ENCODE assay signal across 1 fruit fly cellular context in the genomic region with DNA sequence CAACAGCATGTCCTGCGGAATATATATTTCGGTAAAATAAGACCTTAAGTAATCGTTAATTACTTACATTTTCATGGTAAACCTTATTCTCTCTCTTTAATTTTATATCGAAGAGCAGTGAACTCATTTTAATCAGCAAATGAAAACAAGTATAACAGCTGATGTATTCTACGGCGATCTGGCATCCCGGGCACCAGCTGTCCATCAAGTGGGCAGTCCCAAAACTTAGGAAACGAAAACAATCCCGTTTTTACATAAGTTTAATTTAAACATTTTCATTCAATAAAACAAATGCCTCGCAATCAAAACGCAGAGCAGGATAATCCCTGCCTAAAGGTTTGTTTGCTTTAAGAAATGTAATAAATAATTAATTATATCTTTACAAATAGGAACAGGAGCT.
TF ChIP-seq lines count a peak whose summit lies in the region.

A gene (minus strand): TSS at position 151 of the 400 bp plus-strand sequence.
A gene (plus strand): TSS at position 237 of the 400 bp plus-strand sequence.

TF ChIP-seq in whole organism, embryonic, 481 proteins besides CTCF, POLR2A, EP300 and RAD21 (continued from another document and continues in another):
- TF ChIP-seq pnt (GFP tag; optimal IDR thresholded peaks at IDR 0.05; lab: Kevin White, UChicago): no peak
- no peak for TF ChIP-seq fd64A (GFP tag; optimal IDR thresholded peaks at IDR 0.05; lab: Kevin White, UChicago)
- no peak for TF ChIP-seq CG15601 (tag; optimal IDR thresholded peaks at IDR 0.05; lab: Kevin White, UChicago)
- no peak for TF ChIP-seq ato (GFP tag; IDR thresholded peaks at IDR 0.05; lab: Robert Waterston, UW; ENCODE audit: partially characterized antibody)
- TF ChIP-seq dan (GFP tag; IDR thresholded peaks at IDR 0.05; lab: Robert Waterston, UW): no peak
- TF ChIP-seq tap (tag; optimal IDR thresholded peaks at IDR 0.05; lab: Kevin White, UChicago): no peak
- TF ChIP-seq CG11456 (GFP tag; IDR thresholded peaks at IDR 0.05; lab: Robert Waterston, UW): no peak
- TF ChIP-seq Adf1 (GFP tag; IDR thresholded peaks at IDR 0.05; lab: Robert Waterston, UW): no peak
- TF ChIP-seq pan (optimal IDR thresholded peaks at IDR 0.05; lab: Kevin White, UChicago): no peak
- TF ChIP-seq pan (GFP tag; optimal IDR thresholded peaks at IDR 0.05 in 1 of 2, IDR thresholded peaks at IDR 0.05 in 1 of 2): no peak
- no peak for TF ChIP-seq ranshi (GFP tag; IDR thresholded peaks at IDR 0.05; lab: Robert Waterston, UW)
- TF ChIP-seq knrl (GFP tag; IDR thresholded peaks at IDR 0.05; lab: Robert Waterston, UW; ENCODE audit: partially characterized antibody): no peak
- TF ChIP-seq unpg (GFP tag; optimal IDR thresholded peaks at IDR 0.05; lab: Kevin White, UChicago): no peak
- no peak for TF ChIP-seq Hmr (GFP tag; optimal IDR thresholded peaks at IDR 0.05; lab: Kevin White, UChicago)
- no peak for TF ChIP-seq dmrt99B (tag; optimal IDR thresholded peaks at IDR 0.05; lab: Kevin White, UChicago)
- no peak for TF ChIP-seq gcm2 (GFP tag; optimal IDR thresholded peaks at IDR 0.05; lab: Kevin White, UChicago)
- TF ChIP-seq da (GFP tag; optimal IDR thresholded peaks at IDR 0.05; lab: Kevin White, UChicago): no peak
- TF ChIP-seq H2.0 (GFP tag; IDR thresholded peaks at IDR 0.05; lab: Robert Waterston, UW): no peak
- no peak for TF ChIP-seq CG1529 (GFP tag; optimal IDR thresholded peaks at IDR 0.05; lab: Kevin White, UChicago)
- no peak for TF ChIP-seq CG16863 (GFP tag; optimal IDR thresholded peaks at IDR 0.05; lab: Kevin White, UChicago)
- no peak for TF ChIP-seq stc (GFP tag; IDR thresholded peaks at IDR 0.05; lab: Robert Waterston, UW)
- TF ChIP-seq ems (GFP tag; optimal IDR thresholded peaks at IDR 0.05; lab: Kevin White, UChicago): no peak
- TF ChIP-seq pzg (GFP tag; optimal IDR thresholded peaks at IDR 0.05; lab: Kevin White, UChicago): peak; percentile 65
- TF ChIP-seq grn (GFP tag; optimal IDR thresholded peaks at IDR 0.05; lab: Kevin White, UChicago): no peak
- TF ChIP-seq CG10431 (GFP tag; optimal IDR thresholded peaks at IDR 0.05; lab: Kevin White, UChicago): no peak
- TF ChIP-seq CG3065 (GFP tag; optimal IDR thresholded peaks at IDR 0.05; lab: Kevin White, UChicago): no peak
- TF ChIP-seq CG8290 (GFP tag; optimal IDR thresholded peaks at IDR 0.05; lab: Kevin White, UChicago): peak; percentile 11
- TF ChIP-seq CG8290 (tag; optimal IDR thresholded peaks at IDR 0.05; lab: Kevin White, UChicago): no peak
- TF ChIP-seq mirr (GFP tag; optimal IDR thresholded peaks at IDR 0.05; lab: Kevin White, UChicago): no peak
- peak; percentile 21 for TF ChIP-seq sug (tag; optimal IDR thresholded peaks at IDR 0.05; lab: Kevin White, UChicago)
- no peak for TF ChIP-seq CG10147 (GFP tag; optimal IDR thresholded peaks at IDR 0.05; lab: Kevin White, UChicago)
- no peak for TF ChIP-seq hb (GFP tag; IDR thresholded peaks at IDR 0.05; lab: Robert Waterston, UW; ENCODE audit: partially characterized antibody)
- TF ChIP-seq CG3847 (GFP tag; IDR thresholded peaks at IDR 0.05; lab: Robert Waterston, UW): no peak
- TF ChIP-seq ase (GFP tag; IDR thresholded peaks at IDR 0.05; lab: Robert Waterston, UW): no peak
- TF ChIP-seq Mad (GFP tag; optimal IDR thresholded peaks at IDR 0.05; lab: Kevin White, UChicago): no peak
- TF ChIP-seq CG17359 (tag; optimal IDR thresholded peaks at IDR 0.05; lab: Kevin White, UChicago): no peak
- no peak for TF ChIP-seq wek (GFP tag; optimal IDR thresholded peaks at IDR 0.05; lab: Kevin White, UChicago)
- no peak for TF ChIP-seq CG7271 (tag; optimal IDR thresholded peaks at IDR 0.05; lab: Kevin White, UChicago)
- no peak for TF ChIP-seq bsh (GFP tag; optimal IDR thresholded peaks at IDR 0.05; lab: Kevin White, UChicago)
- TF ChIP-seq crp (GFP tag; optimal IDR thresholded peaks at IDR 0.05; lab: Kevin White, UChicago): peak; percentile 94 to 99
- no peak for TF ChIP-seq fd96Cb (tag; optimal IDR thresholded peaks at IDR 0.05; lab: Kevin White, UChicago)
- TF ChIP-seq cwo (GFP tag; optimal IDR thresholded peaks at IDR 0.05; lab: Kevin White, UChicago): no peak
- no peak for TF ChIP-seq kay (GFP tag; optimal IDR thresholded peaks at IDR 0.05; lab: Kevin White, UChicago)
- no peak for TF ChIP-seq chinmo (GFP tag; IDR thresholded peaks at IDR 0.05; lab: Robert Waterston, UW; ENCODE audit: partially characterized antibody)
- TF ChIP-seq CG6254 (GFP tag; optimal IDR thresholded peaks at IDR 0.05; lab: Kevin White, UChicago): peak; percentile 9
- no peak for TF ChIP-seq CG7963 (GFP tag; IDR thresholded peaks at IDR 0.05; lab: Robert Waterston, UW; ENCODE audit: partially characterized antibody)
- TF ChIP-seq Gsc (GFP tag; IDR thresholded peaks at IDR 0.05; lab: Robert Waterston, UW): no peak
- no peak for TF ChIP-seq sima (GFP tag; optimal IDR thresholded peaks at IDR 0.05; lab: Kevin White, UChicago)
- no peak for TF ChIP-seq gce (GFP tag; IDR thresholded peaks at IDR 0.05; lab: Robert Waterston, UW)
- TF ChIP-seq kni (GFP tag; optimal IDR thresholded peaks at IDR 0.05; lab: Kevin White, UChicago): peak; percentile 70
- no peak for TF ChIP-seq CG3407 (GFP tag; optimal IDR thresholded peaks at IDR 0.05; lab: Kevin White, UChicago)
- no peak for TF ChIP-seq CG16813 (GFP tag; IDR thresholded peaks at IDR 0.05; lab: Robert Waterston, UW; ENCODE audit: partially characterized antibody)
- TF ChIP-seq MTF-1 (GFP tag; optimal IDR thresholded peaks at IDR 0.05; lab: Kevin White, UChicago; ENCODE audit: borderline replicate concordance): no peak
- TF ChIP-seq CG34224 (GFP tag; IDR thresholded peaks at IDR 0.05; lab: Robert Waterston, UW; ENCODE audit: partially characterized antibody): peak; percentile 53; the same call in 1 of the 3 replicates
- TF ChIP-seq CG9437 (GFP tag; optimal IDR thresholded peaks at IDR 0.05; lab: Kevin White, UChicago): no peak
- no peak for TF ChIP-seq CG17328 (GFP tag; IDR thresholded peaks at IDR 0.05; lab: Robert Waterston, UW)
- no peak for TF ChIP-seq HLHmδ (GFP tag; optimal IDR thresholded peaks at IDR 0.05; lab: Kevin White, UChicago)
- no peak for TF ChIP-seq NfI (GFP tag; optimal IDR thresholded peaks at IDR 0.05; lab: Kevin White, UChicago)
- TF ChIP-seq CG1024 (GFP tag; IDR thresholded peaks at IDR 0.05; lab: Robert Waterston, UW): no peak
- TF ChIP-seq Eip74EF (GFP tag; optimal IDR thresholded peaks at IDR 0.05; lab: Kevin White, UChicago): no peak
- TF ChIP-seq lab (GFP tag; optimal IDR thresholded peaks at IDR 0.05; lab: Kevin White, UChicago): no peak
- TF ChIP-seq CG7745 (tag; optimal IDR thresholded peaks at IDR 0.05; lab: Kevin White, UChicago): no peak
- no peak for TF ChIP-seq D (optimal IDR thresholded peaks at IDR 0.05; lab: Kevin White, UChicago)
- no peak for TF ChIP-seq D (GFP tag; optimal IDR thresholded peaks at IDR 0.05; lab: Kevin White, UChicago)
- TF ChIP-seq hth (optimal IDR thresholded peaks at IDR 0.05; lab: Kevin White, UChicago): no peak
- no peak for TF ChIP-seq CG6654 (GFP tag; optimal IDR thresholded peaks at IDR 0.05; lab: Kevin White, UChicago)
- no peak for TF ChIP-seq CG15479 (GFP tag; optimal IDR thresholded peaks at IDR 0.05; lab: Kevin White, UChicago)
- TF ChIP-seq CG1832 (GFP tag; optimal IDR thresholded peaks at IDR 0.05; lab: Kevin White, UChicago): no peak
- no peak for TF ChIP-seq slp2 (GFP tag; optimal IDR thresholded peaks at IDR 0.05; lab: Kevin White, UChicago)
- TF ChIP-seq CG18764 (GFP tag; optimal IDR thresholded peaks at IDR 0.05; lab: Kevin White, UChicago): no peak
- TF ChIP-seq nmo (GFP tag; optimal IDR thresholded peaks at IDR 0.05; lab: Kevin White, UChicago): peak; percentile 8
- no peak for TF ChIP-seq aop (GFP tag; IDR thresholded peaks at IDR 0.05; lab: Robert Waterston, UW)
- no peak for TF ChIP-seq mam (GFP tag; optimal IDR thresholded peaks at IDR 0.05; lab: Kevin White, UChicago)
- no peak for TF ChIP-seq Myb (GFP tag; optimal IDR thresholded peaks at IDR 0.05; lab: Kevin White, UChicago)
- TF ChIP-seq ERR (GFP tag; optimal IDR thresholded peaks at IDR 0.05; lab: Kevin White, UChicago): no peak
- TF ChIP-seq peb (GFP tag; IDR thresholded peaks at IDR 0.05; lab: Robert Waterston, UW): no peak
- TF ChIP-seq CG2889 (GFP tag; IDR thresholded peaks at IDR 0.05; lab: Robert Waterston, UW): no peak
- TF ChIP-seq ftz-f1 (GFP tag; optimal IDR thresholded peaks at IDR 0.05; lab: Kevin White, UChicago): no peak
- no peak for TF ChIP-seq slou (GFP tag; optimal IDR thresholded peaks at IDR 0.05; lab: Kevin White, UChicago)
- TF ChIP-seq lov (optimal IDR thresholded peaks at IDR 0.05; lab: Kevin White, UChicago): no peak
- TF ChIP-seq lov (GFP tag; IDR thresholded peaks at IDR 0.05; lab: Robert Waterston, UW): no peak
- peak; percentile 60 for TF ChIP-seq Med (GFP tag; lab: Kevin White, UChicago)
- no peak for TF ChIP-seq ssp (GFP tag; IDR thresholded peaks at IDR 0.05; lab: Robert Waterston, UW)
- no peak for TF ChIP-seq HLH4C (GFP tag; IDR thresholded peaks at IDR 0.05; lab: Robert Waterston, UW; ENCODE audit: partially characterized antibody)
- no peak for TF ChIP-seq ind (GFP tag; optimal IDR thresholded peaks at IDR 0.05; lab: Kevin White, UChicago)
- no peak for TF ChIP-seq CG15696 (tag; optimal IDR thresholded peaks at IDR 0.05; lab: Kevin White, UChicago)
- TF ChIP-seq Xrp1 (GFP tag; IDR thresholded peaks at IDR 0.05; lab: Robert Waterston, UW): no peak
- TF ChIP-seq yki (optimal IDR thresholded peaks at IDR 0.05; lab: Kevin White, UChicago): no peak
- peak; percentile 18 for TF ChIP-seq CG7987 (GFP tag; optimal IDR thresholded peaks at IDR 0.05; lab: Kevin White, UChicago)
- no peak for TF ChIP-seq gsb-n (tag; optimal IDR thresholded peaks at IDR 0.05; lab: Kevin White, UChicago)
- 0 out of 2 replicates have a peak, but pooled peaks have one; percentile 27 for TF ChIP-seq unc-4 (GFP tag; IDR thresholded peaks at IDR 0.05; lab: Robert Waterston, UW; ENCODE audit: partially characterized antibody)
- no peak for TF ChIP-seq CG3838 (GFP tag; optimal IDR thresholded peaks at IDR 0.05; lab: Kevin White, UChicago)
- no peak for TF ChIP-seq chn (GFP tag; optimal IDR thresholded peaks at IDR 0.05; lab: Kevin White, UChicago)
- TF ChIP-seq CG1603 (tag; optimal IDR thresholded peaks at IDR 0.05; lab: Kevin White, UChicago): peak; percentile 62
- TF ChIP-seq z (GFP tag; IDR thresholded peaks at IDR 0.05; lab: Robert Waterston, UW): no peak
- TF ChIP-seq luna (GFP tag; optimal IDR thresholded peaks at IDR 0.05; lab: Kevin White, UChicago): no peak
- TF ChIP-seq gro (GFP tag; optimal IDR thresholded peaks at IDR 0.05; lab: Kevin White, UChicago): peak; percentile 22
- TF ChIP-seq schlank (tag; optimal IDR thresholded peaks at IDR 0.05; lab: Kevin White, UChicago): no peak
- no peak for TF ChIP-seq sr (GFP tag; IDR thresholded peaks at IDR 0.05; lab: Robert Waterston, UW)
- TF ChIP-seq CG14710 (tag; optimal IDR thresholded peaks at IDR 0.05; lab: Kevin White, UChicago): peak; percentile 27
- TF ChIP-seq CG31365 (tag; optimal IDR thresholded peaks at IDR 0.05; lab: Kevin White, UChicago): no peak
- no peak for TF ChIP-seq ttk (GFP tag; IDR thresholded peaks at IDR 0.05; lab: Robert Waterston, UW)
- TF ChIP-seq MESR4 (GFP tag; optimal IDR thresholded peaks at IDR 0.05; lab: Kevin White, UChicago): peak; percentile 59
- TF ChIP-seq Sox102F (GFP tag; optimal IDR thresholded peaks at IDR 0.05; lab: Kevin White, UChicago): no peak
- TF ChIP-seq stwl (tag; optimal IDR thresholded peaks at IDR 0.05; lab: Kevin White, UChicago): peak; percentile 89
- no peak for TF ChIP-seq CG7786 (GFP tag; optimal IDR thresholded peaks at IDR 0.05; lab: Kevin White, UChicago)
- TF ChIP-seq CG2202 (tag; optimal IDR thresholded peaks at IDR 0.05; lab: Kevin White, UChicago): no peak
- TF ChIP-seq CG5245 (GFP tag; optimal IDR thresholded peaks at IDR 0.05; lab: Kevin White, UChicago): no peak
- no peak for TF ChIP-seq Oli (tag; optimal IDR thresholded peaks at IDR 0.05; lab: Kevin White, UChicago)
- TF ChIP-seq ara (GFP tag; IDR thresholded peaks at IDR 0.05; lab: Robert Waterston, UW): no peak
- no peak for TF ChIP-seq Hr3 (GFP tag; optimal IDR thresholded peaks at IDR 0.05; lab: Kevin White, UChicago)
- TF ChIP-seq CG13624 (GFP tag; optimal IDR thresholded peaks at IDR 0.05; lab: Kevin White, UChicago): no peak
- TF ChIP-seq sc (optimal IDR thresholded peaks at IDR 0.05; lab: Kevin White, UChicago): no peak
- TF ChIP-seq sc (GFP tag; optimal IDR thresholded peaks at IDR 0.05; lab: Kevin White, UChicago): no peak
- TF ChIP-seq Six4 (GFP tag; optimal IDR thresholded peaks at IDR 0.05; lab: Kevin White, UChicago): no peak
- no peak for TF ChIP-seq CG5953 (GFP tag; IDR thresholded peaks at IDR 0.05; lab: Robert Waterston, UW)
- no peak for TF ChIP-seq PHDP (tag; optimal IDR thresholded peaks at IDR 0.05; lab: Kevin White, UChicago)
- no peak for TF ChIP-seq Asciz (GFP tag; optimal IDR thresholded peaks at IDR 0.05; lab: Kevin White, UChicago)
- TF ChIP-seq Deaf1 (tag; optimal IDR thresholded peaks at IDR 0.05; lab: Kevin White, UChicago): no peak
- TF ChIP-seq CG17568 (GFP tag; optimal IDR thresholded peaks at IDR 0.05; lab: Kevin White, UChicago): peak; percentile 35
- TF ChIP-seq esg (GFP tag; conservative IDR thresholded peaks at IDR 0.05; lab: Robert Waterston, UW): no peak
- peak; percentile 13; the same call in 1 of the 4 replicates for TF ChIP-seq Dll (GFP tag; IDR thresholded peaks at IDR 0.05; lab: Robert Waterston, UW; ENCODE audit: partially characterized antibody)
- TF ChIP-seq h (optimal IDR thresholded peaks at IDR 0.05; lab: Kevin White, UChicago): no peak
- TF ChIP-seq maf-S (GFP tag; optimal IDR thresholded peaks at IDR 0.05; lab: Kevin White, UChicago): no peak
- no peak for TF ChIP-seq CG4282 (GFP tag; optimal IDR thresholded peaks at IDR 0.05; lab: Kevin White, UChicago)
- TF ChIP-seq wdn (GFP tag; IDR thresholded peaks at IDR 0.05; lab: Robert Waterston, UW): no peak
- no peak for TF ChIP-seq scrt (GFP tag; optimal IDR thresholded peaks at IDR 0.05; lab: Kevin White, UChicago)
- TF ChIP-seq CG5180 (GFP tag; optimal IDR thresholded peaks at IDR 0.05; lab: Kevin White, UChicago): no peak
- no peak for TF ChIP-seq HmgD (GFP tag; optimal IDR thresholded peaks at IDR 0.05; lab: Kevin White, UChicago)
- peak; percentile 13 for TF ChIP-seq CG2712 (tag; optimal IDR thresholded peaks at IDR 0.05; lab: Kevin White, UChicago)
- TF ChIP-seq onecut (GFP tag; IDR thresholded peaks at IDR 0.05; lab: Robert Waterston, UW): no peak
- no peak for TF ChIP-seq corto (GFP tag; optimal IDR thresholded peaks at IDR 0.05; lab: Kevin White, UChicago)
- no peak for TF ChIP-seq Stat92E (GFP tag; optimal IDR thresholded peaks at IDR 0.05; lab: Kevin White, UChicago)
